Worm (Caenorhabditis elegans): ENCODE results near the gene clec-229.

- TF ChIP-seq skn-1 (tag; optimal IDR thresholded peaks at IDR 0.05): no peak
- TF ChIP-seq fkh-10 (GFP tag; optimal IDR thresholded peaks at IDR 0.05): no peak
- no peak for TF ChIP-seq nhr-76 (tag; optimal IDR thresholded peaks at IDR 0.05)
- TF ChIP-seq pha-4 (GFP tag; IDR thresholded peaks at IDR 0.05): no peak
- TF ChIP-seq pha-4 (tag; optimal IDR thresholded peaks at IDR 0.05): no peak
- TF ChIP-seq vab-7 (GFP tag; IDR thresholded peaks at IDR 0.05): no peak
- no peak for TF ChIP-seq unc-62 (GFP tag; optimal IDR thresholded peaks at IDR 0.05 in 1 of 2)
- TF ChIP-seq unc-62 (tag; optimal IDR thresholded peaks at IDR 0.05): no peak
- TF ChIP-seq nhr-237 (tag; optimal IDR thresholded peaks at IDR 0.05): no peak
- TF ChIP-seq ceh-82 (tag; optimal IDR thresholded peaks at IDR 0.05): no peak
- no peak for TF ChIP-seq lin-39 (tag; optimal IDR thresholded peaks at IDR 0.05)
- no peak for TF ChIP-seq lin-15B (tag; optimal IDR thresholded peaks at IDR 0.05)
- TF ChIP-seq snpc-4 (tag; optimal IDR thresholded peaks at IDR 0.05): no peak
Measured at ce11 chrV:15303625-15304024, 37.7 kb downstream of the clec-229 start, which contains the start of gene srx-48.
